Fruit fly (Drosophila melanogaster): Measurements from ENCODE around the gene CG31697.

Gene CG31697

dm6 chr2L:19577187-19577765 is 42.0 kb downstream of the CG31697 start, which contains the start of the genes spi and msb1l (continued):
- TF ChIP-seq Nf-YC (tag; optimal IDR thresholded peaks at IDR 0.05) (peak; percentile 67), corto (GFP tag; optimal IDR thresholded peaks at IDR 0.05) (no peak), CG9727 (GFP tag; optimal IDR thresholded peaks at IDR 0.05) (peak; percentile 60), vvl (GFP tag; IDR thresholded peaks at IDR 0.05) (no peak; the same call in 1 of the 2 replicates), Mad (GFP tag; optimal IDR thresholded peaks at IDR 0.05) (peak; percentile 6), CHES-1-like (GFP tag; optimal IDR thresholded peaks at IDR 0.05) (no peak), bsh (GFP tag; optimal IDR thresholded peaks at IDR 0.05) (peak in 1 of 2 experiments; percentile 15), CG4328 (GFP tag; optimal IDR thresholded peaks at IDR 0.05) (no peak), CG16863 (GFP tag; optimal IDR thresholded peaks at IDR 0.05) (no peak), Side (GFP tag; optimal IDR thresholded peaks at IDR 0.05) (no peak), Antp (GFP tag; optimal IDR thresholded peaks at IDR 0.05) (no peak), pan (optimal IDR thresholded peaks at IDR 0.05) (no peak), pan (GFP tag; optimal IDR thresholded peaks at IDR 0.05 in 1 of 2, IDR thresholded peaks at IDR 0.05 in 1 of 2) (no peak), CG11247 (GFP tag; IDR thresholded peaks at IDR 0.05) (no peak), CG9609 (GFP tag; optimal IDR thresholded peaks at IDR 0.05) (no peak), Fer1 (GFP tag; optimal IDR thresholded peaks at IDR 0.05) (no peak), CG17186 (GFP tag; optimal IDR thresholded peaks at IDR 0.05) (no peak), az2 (GFP tag; optimal IDR thresholded peaks at IDR 0.05) (peak; percentile 57), NfI (GFP tag; optimal IDR thresholded peaks at IDR 0.05) (peak; percentile 56), CG9437 (GFP tag; optimal IDR thresholded peaks at IDR 0.05) (peak; percentile 41), CG7987 (GFP tag; optimal IDR thresholded peaks at IDR 0.05) (no peak), Ada2b (GFP tag; IDR thresholded peaks at IDR 0.05) (no peak), stc (GFP tag; IDR thresholded peaks at IDR 0.05) (no peak), HLH4C (GFP tag; IDR thresholded peaks at IDR 0.05; ENCODE audit: partially characterized antibody) (peak; percentile 41; the same call in 1 of the 3 replicates), bigmax (GFP tag; optimal IDR thresholded peaks at IDR 0.05) (no peak), toy (GFP tag; IDR thresholded peaks at IDR 0.05) (no peak), Hr3 (GFP tag; optimal IDR thresholded peaks at IDR 0.05) (peak; percentile 71), CG7372 (GFP tag; IDR thresholded peaks at IDR 0.05) (no peak), lilli (GFP tag; optimal IDR thresholded peaks at IDR 0.05) (peak; percentile 47), TFAM (GFP tag; optimal IDR thresholded peaks at IDR 0.05) (no peak), tx (GFP tag; optimal IDR thresholded peaks at IDR 0.05) (no peak), kay (GFP tag; optimal IDR thresholded peaks at IDR 0.05) (no peak), CG3847 (GFP tag; IDR thresholded peaks at IDR 0.05) (peak; percentile 79), prd (optimal IDR thresholded peaks at IDR 0.05) (no peak), prd (GFP tag; IDR thresholded peaks at IDR 0.05) (no peak; the same call in 2 of the 3 replicates), CG16815 (GFP tag; optimal IDR thresholded peaks at IDR 0.05) (peak; percentile 50), usp (GFP tag; optimal IDR thresholded peaks at IDR 0.05) (no peak), Dip2 (GFP tag; IDR thresholded peaks at IDR 0.05) (no peak), D19A (tag; optimal IDR thresholded peaks at IDR 0.05) (peak; percentile 37), CG3065 (GFP tag; optimal IDR thresholded peaks at IDR 0.05) (no peak), Ets65A (GFP tag) (peak; percentile 92), trh (GFP tag; optimal IDR thresholded peaks at IDR 0.05) (no peak), CG11504 (tag; optimal IDR thresholded peaks at IDR 0.05) (peak; percentile 75), Poxn (GFP tag; IDR thresholded peaks at IDR 0.05) (no peak), lov (optimal IDR thresholded peaks at IDR 0.05) (no peak), lov (GFP tag; IDR thresholded peaks at IDR 0.05) (0 out of 3 replicates have a peak, but pooled peaks have one; percentile 37), Atf-2 (GFP tag; optimal IDR thresholded peaks at IDR 0.05) (no peak), CG6654 (GFP tag; optimal IDR thresholded peaks at IDR 0.05) (no peak), CG7745 (tag; optimal IDR thresholded peaks at IDR 0.05) (no peak), salm (tag; optimal IDR thresholded peaks at IDR 0.05) (no peak), sna (GFP tag; IDR thresholded peaks at IDR 0.05; ENCODE audit: partially characterized antibody) (0 out of 2 replicates have a peak, but pooled peaks have one; percentile 25), ato (GFP tag; IDR thresholded peaks at IDR 0.05; ENCODE audit: partially characterized antibody) (no peak)

Data from whole organism, embryonic.